Worm (Caenorhabditis elegans) whole organism, L2 larva: ENCODE results near the gene set-5.

Source experiments
- C34F6.9 ChIP-seq: fragments of 150-350 bp; optimal IDR thresholded peaks from 2 replicates; lab custom pipeline; 2014; ENCODE audit warnings: missing biosample characterization, missing genetic modification characterization
- F13H6.1 ChIP-seq: sonication (generic microtip); optimal IDR thresholded peaks from 2 replicates; lab custom pipeline; 2016; ENCODE audit warnings: missing genetic modification characterization, missing compliant biosample characterization
- Y55F3AM.14 ChIP-seq: fragments of 200-800 bp; sonication (Bioruptor generic); optimal IDR thresholded peaks from 2 replicates; lab custom pipeline; 2018; ENCODE audit warnings: mild to moderate bottlenecking, missing genetic modification characterization, missing compliant biosample characterization
- alr-1 ChIP-seq: fragments of 150-350 bp; optimal IDR thresholded peaks from 2 replicates; lab custom pipeline; 2014; ENCODE audit warnings: missing biosample characterization, missing genetic modification characterization
- ama-1 ChIP-seq: fragments of 150-350 bp; optimal IDR thresholded peaks from 2 replicates; lab custom pipeline; 2018; ENCODE audit warnings: inconsistent platforms
- blmp-1 ChIP-seq: sonication (generic microtip); optimal IDR thresholded peaks from 2 replicates; lab custom pipeline; 2017; ENCODE audit warnings: missing genetic modification characterization, mild to moderate bottlenecking, missing compliant biosample characterization, antibody characterized with exemption, moderate library complexity; ENCODE audit not compliant: insufficient read depth
- ceh-16 ChIP-seq: fragments of 150-350 bp; optimal IDR thresholded peaks from 2 replicates; lab custom pipeline; 2014; ENCODE audit warnings: missing biosample characterization, missing genetic modification characterization
- ceh-82 ChIP-seq: fragments of 150-350 bp; optimal IDR thresholded peaks from 2 replicates; lab custom pipeline; 2014; ENCODE audit warnings: missing biosample characterization, missing genetic modification characterization
- crh-2 ChIP-seq: sonication (generic microtip); optimal IDR thresholded peaks from 2 replicates; lab custom pipeline; 2017; ENCODE audit warnings: missing biosample characterization, missing genetic modification characterization
- egl-27 ChIP-seq: sonication (generic microtip); optimal IDR thresholded peaks from 3 replicates; lab custom pipeline; 2017; ENCODE audit warnings: missing biosample characterization, missing genetic modification reagents, missing genetic modification characterization
- elt-1 ChIP-seq: fragments of 150-350 bp; optimal IDR thresholded peaks from 2 replicates; lab custom pipeline; 2014; ENCODE audit warnings: missing biosample characterization, missing genetic modification characterization
- elt-3 ChIP-seq: sonication (generic microtip); optimal IDR thresholded peaks from 2 replicates; lab custom pipeline; 2017; ENCODE audit warnings: missing biosample characterization, missing genetic modification characterization
- fos-1 ChIP-seq: fragments of 150-350 bp; optimal IDR thresholded peaks from 2 replicates; lab custom pipeline; 2014; ENCODE audit warnings: missing biosample characterization, missing genetic modification characterization
- lin-11 ChIP-seq: fragments of 150-350 bp; sonication (generic microtip); optimal IDR thresholded peaks from 2 replicates; lab custom pipeline; 2014; ENCODE audit warnings: missing biosample characterization, missing genetic modification characterization, inconsistent platforms, mixed read lengths
- lin-13 ChIP-seq: fragments of 150-350 bp; optimal IDR thresholded peaks from 2 replicates; lab custom pipeline; 2014; ENCODE audit warnings: missing biosample characterization, missing genetic modification reagents, missing genetic modification characterization
- lin-39 ChIP-seq: fragments of 150-350 bp; optimal IDR thresholded peaks from 2 replicates; lab custom pipeline; 2014; ENCODE audit warnings: missing biosample characterization, missing genetic modification reagents, missing genetic modification characterization
- mbf-1 ChIP-seq: sonication (generic microtip); optimal IDR thresholded peaks from 2 replicates; lab custom pipeline; 2017; ENCODE audit warnings: missing biosample characterization, missing genetic modification characterization
- mdl-1 ChIP-seq, 2 experiments: fragments of 150-350 bp in 1 of 2; sonication (generic microtip) in 1 of 2; optimal IDR thresholded peaks; 2 replicates each; lab custom pipeline; 2017; ENCODE audit warnings: missing biosample characterization in 2 of 2, missing genetic modification characterization in 2 of 2
- nhr-21 ChIP-seq: fragments of 150-350 bp; optimal IDR thresholded peaks from 2 replicates; lab custom pipeline; 2014; ENCODE audit warnings: missing biosample characterization, missing genetic modification characterization
- nhr-23 ChIP-seq: fragments of 150-350 bp; optimal IDR thresholded peaks from 2 replicates; lab custom pipeline; 2014; ENCODE audit warnings: missing biosample characterization, missing genetic modification reagents, missing genetic modification characterization
- nhr-237 ChIP-seq: fragments of 150-350 bp; optimal IDR thresholded peaks from 2 replicates; lab custom pipeline; 2014; ENCODE audit warnings: missing biosample characterization, missing genetic modification characterization
- nhr-25 ChIP-seq: fragments of 150-350 bp; sonication (generic microtip); optimal IDR thresholded peaks from 3 replicates; lab custom pipeline; 2014; ENCODE audit warnings: missing biosample characterization, missing genetic modification characterization
- nhr-6 ChIP-seq: fragments of 150-350 bp; optimal IDR thresholded peaks from 2 replicates; lab custom pipeline; 2014; ENCODE audit warnings: missing biosample characterization, missing genetic modification characterization
- peb-1 ChIP-seq: fragments of 150-350 bp; optimal IDR thresholded peaks from 2 replicates; lab custom pipeline; 2014; ENCODE audit warnings: missing biosample characterization, missing genetic modification characterization
- sma-3 ChIP-seq: sonication (generic microtip); optimal IDR thresholded peaks from 2 replicates; lab custom pipeline; 2016; ENCODE audit warnings: missing genetic modification reagents, missing genetic modification characterization, missing compliant biosample characterization
- sma-9 ChIP-seq, 2 experiments: fragments of 150-350 bp in 1 of 2; sonication (generic microtip) in 1 of 2; optimal IDR thresholded peaks; 2 replicates each; lab custom pipeline; 2014 to 2016; ENCODE audit warnings: missing genetic modification characterization in 2 of 2, mild to moderate bottlenecking in 1 of 2, missing biosample characterization in 1 of 2, missing compliant biosample characterization in 1 of 2, missing genetic modification reagents in 1 of 2, moderate library complexity in 1 of 2
- unc-39 ChIP-seq: fragments of 150-350 bp; optimal IDR thresholded peaks from 2 replicates; lab custom pipeline; 2014; ENCODE audit warnings: missing biosample characterization, missing genetic modification characterization
- unc-55 ChIP-seq: fragments of 150-350 bp; sonication (generic microtip); optimal IDR thresholded peaks from 3 replicates; lab custom pipeline; 2014; ENCODE audit warnings: missing biosample characterization, missing genetic modification reagents, missing genetic modification characterization
- unc-62 ChIP-seq: fragments of 150-350 bp; optimal IDR thresholded peaks from 2 replicates; lab custom pipeline; 2014; ENCODE audit warnings: missing biosample characterization, missing genetic modification reagents, missing genetic modification characterization
- ztf-1 ChIP-seq: fragments of 200-800 bp; sonication (Bioruptor generic); conservative IDR thresholded peaks from 2 replicates; pipeline ENCODE4 v1.3.6; 2022; ENCODE audit warnings: missing genetic modification characterization, missing compliant biosample characterization
- ztf-11 ChIP-seq: sonication (generic microtip); optimal IDR thresholded peaks from 2 replicates; lab custom pipeline; 2017; ENCODE audit warnings: missing biosample characterization, missing genetic modification characterization
- ztf-4 ChIP-seq: fragments of 150-350 bp; optimal IDR thresholded peaks from 2 replicates; lab custom pipeline; 2014; ENCODE audit warnings: missing biosample characterization, missing genetic modification characterization

The set-5 gene

DNA sequence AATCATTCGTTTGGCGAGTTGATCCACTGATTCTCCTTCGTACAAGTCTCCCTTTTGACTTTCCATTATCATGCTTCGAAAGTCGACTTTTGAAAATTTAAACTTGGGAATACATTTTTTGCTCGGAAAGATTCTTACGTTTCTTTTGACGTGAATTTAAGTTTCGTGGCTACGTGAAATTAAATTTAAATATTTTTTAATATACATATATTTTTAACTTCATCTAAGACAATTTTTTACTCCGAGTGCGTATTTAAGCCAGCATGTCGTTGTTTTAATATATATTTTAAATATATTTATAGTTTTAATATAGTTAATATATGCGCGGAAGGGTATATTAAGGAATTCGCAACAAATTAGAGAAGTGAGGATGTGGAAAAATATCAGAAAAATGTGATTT is 16.8 kb downstream of the set-5 start, which contains the start of gene R08A2.2:
Gene R08A2.2, minus strand, starts transcription at position 101 of the 400 bp plus-strand sequence.
- no peak for TF ChIP-seq ztf-1 (GFP tag; lab: Robert Waterston, UW)
- no peak for TF ChIP-seq ceh-82 (tag; lab: Kevin White, UChicago)
- no peak for TF ChIP-seq alr-1 (tag; lab: Kevin White, UChicago)
- no peak for TF ChIP-seq nhr-23 (tag; lab: Kevin White, UChicago)
- no peak for TF ChIP-seq lin-39 (tag; lab: Kevin White, UChicago)
- no peak for TF ChIP-seq unc-39

DNA sequence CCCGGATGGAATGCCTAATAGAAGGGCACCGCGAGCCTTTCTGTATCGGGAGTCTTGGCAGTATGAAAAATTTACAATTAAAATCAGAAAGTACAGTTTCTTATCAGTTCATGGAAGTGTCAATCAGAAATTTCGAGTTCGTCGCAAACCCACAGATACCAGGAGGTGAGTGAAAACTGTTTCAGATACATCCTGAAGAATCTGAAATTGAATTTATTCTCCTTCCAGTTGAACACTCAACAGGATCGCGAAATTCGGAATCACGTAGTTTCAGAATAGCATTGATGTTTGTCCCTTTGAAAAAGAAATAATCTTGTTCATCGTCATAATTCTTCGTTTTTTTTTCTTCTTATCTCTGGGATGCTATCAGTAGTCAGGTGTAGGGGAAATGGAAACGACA is 17.3 kb downstream of the set-5 start, which contains the start of gene fbxa-147:
Gene fbxa-147, plus strand, starts transcription at position 386 of the 400 bp plus-strand sequence.
- TF ChIP-seq lin-39 (tag; lab: Kevin White, UChicago) (no peak), mbf-1 (no peak), C34F6.9 (no peak), mdl-1 (tag; optimal IDR thresholded peaks at IDR 0.05; lab: Kevin White, UChicago) (no peak)

DNA sequence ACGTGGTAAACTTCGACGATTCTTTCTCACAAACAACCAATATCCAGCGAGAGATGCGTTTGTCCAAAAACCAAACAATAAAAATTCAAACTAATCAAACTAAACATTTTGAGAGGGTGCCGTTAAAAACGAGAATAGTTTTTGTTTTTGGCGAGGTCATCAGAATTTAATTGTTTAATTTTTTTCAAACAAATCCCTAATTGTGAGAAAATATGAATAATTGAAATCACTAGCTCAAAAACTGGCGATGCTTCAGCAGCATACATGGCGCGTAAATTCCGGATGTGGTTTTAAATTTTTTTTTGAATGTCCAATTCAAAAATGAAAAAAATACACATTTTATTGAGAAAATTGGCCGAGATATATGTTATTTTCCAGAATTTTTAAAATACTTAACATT is 20.7 kb downstream of the set-5 start, which contains the start of gene R08A2.1:
Gene R08A2.1, minus strand, starts transcription at position 101 of the 400 bp plus-strand sequence.
- TF ChIP-seq ama-1 (lab: Kevin White, UChicago) (no peak), Y55F3AM.14 (no peak), lin-39 (tag; lab: Kevin White, UChicago) (no peak)

DNA sequence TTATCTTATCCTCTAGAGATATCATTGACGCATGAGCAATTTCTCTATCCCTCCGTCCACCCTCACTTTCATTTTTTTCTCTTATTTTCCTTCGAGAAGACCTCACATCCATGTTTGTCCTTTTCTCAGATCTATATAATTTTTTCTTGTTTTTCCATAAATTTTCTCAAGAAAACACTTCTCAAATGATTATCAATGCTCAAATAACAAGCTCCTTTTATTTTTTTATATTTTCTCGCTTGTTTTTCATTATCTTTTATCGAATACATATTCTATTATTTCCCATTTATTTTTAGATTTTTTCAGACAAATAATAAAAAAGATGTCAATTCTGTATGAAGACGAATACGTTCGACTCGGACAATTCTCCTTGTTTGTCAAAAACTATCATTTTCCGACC is 24.3 kb downstream of the set-5 start, which contains the start of gene R08A2.7:
Gene R08A2.7, plus strand, starts transcription at position 301 of the 400 bp plus-strand sequence.
- no peak for TF ChIP-seq mdl-1 (tag; optimal IDR thresholded peaks at IDR 0.05; lab: Kevin White, UChicago)
- no peak for TF ChIP-seq egl-27 (tag; lab: Kevin White, UChicago)
- TF ChIP-seq lin-39 (tag; lab: Kevin White, UChicago), result no peak
- TF ChIP-seq nhr-23 (tag; lab: Kevin White, UChicago), result no peak
- TF ChIP-seq mbf-1, result no peak
- TF ChIP-seq, all 48 proteins: peak for 0

ce11 chrV:14725409-14725808 is 26.6 kb downstream of the set-5 start:
- TF ChIP-seq elt-3 (tag; lab: Kevin White, UChicago), result no peak
- TF ChIP-seq alr-1 (tag; lab: Kevin White, UChicago), result no peak
- no peak for TF ChIP-seq fos-1 (tag; lab: Kevin White, UChicago)
- TF ChIP-seq lin-13 (GFP tag; lab: Kevin White, UChicago), result no peak
- peak; percentile 42 for TF ChIP-seq nhr-21 (tag; lab: Kevin White, UChicago)
- TF ChIP-seq nhr-237 (tag; lab: Kevin White, UChicago), result no peak
- TF ChIP-seq sma-3 (GFP tag; lab: Kevin White, UChicago), result peak; percentile 19
- TF ChIP-seq egl-27 (tag; lab: Kevin White, UChicago), result no peak
- TF ChIP-seq crh-2 (tag; lab: Kevin White, UChicago), result no peak
- TF ChIP-seq F13H6.1, result no peak
- no peak for TF ChIP-seq peb-1 (tag; lab: Kevin White, UChicago)
- no peak for TF ChIP-seq nhr-6 (tag; lab: Kevin White, UChicago)
- TF ChIP-seq unc-55 (GFP tag; lab: Kevin White, UChicago), result no peak
- TF ChIP-seq sma-9 (GFP tag; optimal IDR thresholded peaks at IDR 0.05; lab: Kevin White, UChicago), result peak; percentile 77
- TF ChIP-seq sma-9 (tag; optimal IDR thresholded peaks at IDR 0.05; lab: Kevin White, UChicago), result no peak

DNA sequence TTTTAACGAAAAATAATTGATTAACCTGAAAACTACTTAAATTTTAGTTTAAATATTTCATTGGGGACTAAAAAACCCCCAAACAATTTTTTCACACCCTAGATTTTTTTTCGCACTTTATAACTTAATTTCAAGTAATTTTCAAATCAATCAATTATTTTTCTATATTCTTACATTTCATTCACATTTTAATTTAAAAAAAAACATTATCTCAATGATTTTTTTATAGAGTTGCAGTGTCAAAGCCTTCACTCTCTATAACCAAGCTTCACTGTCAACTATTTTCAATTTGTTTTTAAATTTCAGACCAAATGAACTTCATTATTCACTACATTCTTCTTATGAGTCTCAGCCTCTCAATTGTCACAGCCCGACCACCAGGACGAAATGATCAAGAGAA is 27.8 kb downstream of the set-5 start, which contains the start of gene Y50E8A.1:
Gene Y50E8A.1, plus strand, starts transcription at position 301 of the 400 bp plus-strand sequence.
- no peak for TF ChIP-seq nhr-25
- TF ChIP-seq lin-11 (tag; lab: Kevin White, UChicago), result no peak
- TF ChIP-seq ztf-4 (tag; lab: Kevin White, UChicago), result no peak
- TF ChIP-seq ztf-11 (tag; lab: Kevin White, UChicago), result no peak
- no peak for TF ChIP-seq unc-62 (GFP tag; lab: Kevin White, UChicago)
- no peak for TF ChIP-seq nhr-237 (tag; lab: Kevin White, UChicago)
- no peak for TF ChIP-seq C34F6.9
- TF ChIP-seq elt-1, result no peak
- no peak for TF ChIP-seq crh-2 (tag; lab: Kevin White, UChicago)
- TF ChIP-seq ceh-16, result no peak
- TF ChIP-seq blmp-1 (tag; lab: Kevin White, UChicago), result no peak
- TF ChIP-seq sma-3 (GFP tag; lab: Kevin White, UChicago), result no peak
- no peak for TF ChIP-seq lin-39 (tag; lab: Kevin White, UChicago)
